Fruit fly (Drosophila melanogaster) whole organism, embryonic: Measurements from ENCODE around the gene Mo25.

Experiments used
- Atf3 ChIP-seq: fragments of 200-800 bp; sonication (Bioruptor generic); optimal IDR thresholded peaks from 3 replicates; lab custom pipeline; 2016; ENCODE audit warnings: missing biosample characterization, missing genetic modification characterization
- Blimp-1 ChIP-seq: fragments of 200-800 bp; sonication (Bioruptor generic); optimal IDR thresholded peaks from 3 replicates; lab custom pipeline; 2018; ENCODE audit warnings: missing biosample characterization, missing genetic modification characterization, mild to moderate bottlenecking, moderate library complexity, missing genetic modification reagents
- CG10321 ChIP-seq: fragments of 200-800 bp; sonication (Bioruptor generic); IDR thresholded peaks from 2 replicates; pipeline ENCODE4 v1.3.6; 2022; ENCODE audit warnings: missing biosample characterization, missing genetic modification characterization
- CG11456 ChIP-seq: fragments of 200-800 bp; sonication (Bioruptor generic); IDR thresholded peaks from 3 replicates; pipeline ENCODE4 v1.3.6; 2022; ENCODE audit warnings: missing biosample characterization, missing genetic modification characterization
- CG12155 ChIP-seq: fragments of 200-800 bp; sonication (Bioruptor generic); optimal IDR thresholded peaks from 3 replicates; lab custom pipeline; 2016; ENCODE audit warnings: missing biosample characterization, missing genetic modification characterization
- CG12391 ChIP-seq: fragments of 200-800 bp; sonication (Bioruptor generic); optimal IDR thresholded peaks from 3 replicates; lab custom pipeline; 2018; ENCODE audit warnings: missing biosample characterization, mild to moderate bottlenecking, missing genetic modification characterization, moderate library complexity
- CG14014 ChIP-seq: fragments of 200-800 bp; sonication (Bioruptor generic); IDR thresholded peaks from 2 replicates; pipeline ENCODE4 v1.3.6; 2022; ENCODE audit warnings: missing biosample characterization, missing genetic modification characterization
- CG15269 ChIP-seq: fragments of 200-800 bp; sonication (Bioruptor generic); optimal IDR thresholded peaks from 2 replicates; lab custom pipeline; 2018; ENCODE audit warnings: missing biosample characterization, mild to moderate bottlenecking, missing genetic modification characterization, moderate library complexity
- CG17912 ChIP-seq: fragments of 200-800 bp; sonication (Bioruptor generic); optimal IDR thresholded peaks from 2 replicates; lab custom pipeline; 2018; ENCODE audit warnings: missing biosample characterization, mild to moderate bottlenecking, missing genetic modification characterization
- CG2199 ChIP-seq: fragments of 200-800 bp; sonication (Bioruptor generic); IDR thresholded peaks from 3 replicates; pipeline ENCODE4 v1.3.6; 2022; ENCODE audit warnings: missing biosample characterization, missing genetic modification characterization
- CG31441 ChIP-seq: fragments of 200-800 bp; sonication (Bioruptor generic); IDR thresholded peaks from 2 replicates; pipeline ENCODE4 v1.3.6; 2022; ENCODE audit warnings: missing biosample characterization, missing genetic modification characterization
- CG32532 ChIP-seq: fragments of 200-800 bp; sonication (Bioruptor generic); IDR thresholded peaks from 2 replicates; pipeline ENCODE4 v1.3.6; 2022; ENCODE audit warnings: missing biosample characterization, missing genetic modification characterization
- CG42726 ChIP-seq: fragments of 200-800 bp; sonication (Bioruptor generic); IDR thresholded peaks from 2 replicates; pipeline ENCODE4 v1.3.6; 2022; ENCODE audit warnings: missing biosample characterization, missing genetic modification characterization; ENCODE audit not compliant: partially characterized antibody
- CG4617 ChIP-seq: fragments of 200-800 bp; sonication (Bioruptor generic); optimal IDR thresholded peaks from 3 replicates; lab custom pipeline; 2016; ENCODE audit warnings: missing biosample characterization, missing genetic modification characterization, borderline replicate concordance
- CG4730 ChIP-seq: fragments of 200-800 bp; sonication (Bioruptor generic); IDR thresholded peaks from 2 replicates; pipeline ENCODE4 v1.3.6; 2022; ENCODE audit warnings: missing biosample characterization, missing genetic modification characterization
- Dref ChIP-seq: fragments of 200-800 bp; sonication (Bioruptor generic); IDR thresholded peaks from 2 replicates; pipeline ENCODE4 v1.3.6; 2022; ENCODE audit warnings: missing biosample characterization, missing genetic modification characterization
- Ets97D ChIP-seq: fragments of 200-800 bp; sonication (Bioruptor generic); optimal IDR thresholded peaks from 3 replicates; lab custom pipeline; 2016; ENCODE audit warnings: missing biosample characterization, missing genetic modification characterization
- Fer1 ChIP-seq: fragments of 200-800 bp; sonication (Bioruptor generic); optimal IDR thresholded peaks from 2 replicates; lab custom pipeline; 2017; ENCODE audit warnings: missing biosample characterization, mild to moderate bottlenecking, missing genetic modification characterization
- Fer3 ChIP-seq: fragments of 200-800 bp; sonication (Bioruptor generic); optimal IDR thresholded peaks from 2 replicates; lab custom pipeline; 2018; ENCODE audit warnings: missing biosample characterization, mild to moderate bottlenecking, missing genetic modification characterization, moderate library complexity
- Hey ChIP-seq: fragments of 200-800 bp; sonication (Bioruptor generic); optimal IDR thresholded peaks from 3 replicates; lab custom pipeline; 2018; ENCODE audit warnings: missing biosample characterization, mild to moderate bottlenecking, missing genetic modification characterization
- HmgZ ChIP-seq: fragments of 200-800 bp; sonication (Bioruptor generic); optimal IDR thresholded peaks from 2 replicates; lab custom pipeline; 2018; ENCODE audit warnings: missing biosample characterization, mild to moderate bottlenecking, missing genetic modification characterization
- Hr39 ChIP-seq: fragments of >200 bp; optimal IDR thresholded peaks from 2 replicates; lab custom pipeline; 2017
- Lim3 ChIP-seq: fragments of 200-800 bp; sonication (Bioruptor generic); IDR thresholded peaks from 2 replicates; pipeline ENCODE4 v1.3.6; 2022; ENCODE audit warnings: missing biosample characterization, missing genetic modification characterization
- Max ChIP-seq: fragments of 200-800 bp; sonication (Bioruptor generic); optimal IDR thresholded peaks from 2 replicates; lab custom pipeline; 2016; ENCODE audit warnings: missing biosample characterization, mild to moderate bottlenecking, missing genetic modification characterization
- Rfx ChIP-seq: fragments of 200-800 bp; sonication (Bioruptor generic); IDR thresholded peaks from 2 replicates; pipeline ENCODE4 v1.3.6; 2022; ENCODE audit warnings: missing biosample characterization, missing genetic modification characterization
- Trl ChIP-seq, 3 experiments: fragments of >200 bp in 2 of 3; fragments of 200-800 bp in 1 of 3; sonication (Bioruptor generic) in 1 of 3; optimal IDR thresholded peaks; 2 replicates in 1 of 3; 3 replicates in 2 of 3; lab custom pipeline; 2016 to 2017; ENCODE audit warnings: missing biosample characterization in 1 of 3, missing genetic modification characterization in 1 of 3
- al ChIP-seq: fragments of 200-800 bp; sonication (Bioruptor generic); IDR thresholded peaks from 2 replicates; pipeline ENCODE4 v1.3.6; 2022; ENCODE audit warnings: missing biosample characterization, missing genetic modification characterization
- ara ChIP-seq: fragments of 200-800 bp; sonication (Bioruptor generic); IDR thresholded peaks from 2 replicates; pipeline ENCODE4 v1.3.6; 2022; ENCODE audit warnings: missing biosample characterization, missing genetic modification characterization
- ato ChIP-seq: fragments of 200-800 bp; sonication (Bioruptor generic); IDR thresholded peaks from 2 replicates; pipeline ENCODE4 v1.3.6; 2022; ENCODE audit warnings: missing biosample characterization, missing genetic modification characterization; ENCODE audit not compliant: partially characterized antibody
- br ChIP-seq: fragments of >200 bp; optimal IDR thresholded peaks from 2 replicates; lab custom pipeline; 2017
- bsh ChIP-seq, 2 experiments: fragments of 200-800 bp; sonication (Bioruptor generic); optimal IDR thresholded peaks; 2 replicates each; lab custom pipeline; 2017 to 2018; ENCODE audit warnings: mild to moderate bottlenecking in 2 of 2, missing biosample characterization in 2 of 2, missing genetic modification characterization in 2 of 2, moderate library complexity in 1 of 2
- chinmo ChIP-seq: fragments of 200-800 bp; sonication (Bioruptor generic); IDR thresholded peaks from 4 replicates; pipeline ENCODE4 v1.3.6; 2022; ENCODE audit warnings: missing biosample characterization, missing genetic modification characterization; ENCODE audit not compliant: partially characterized antibody
- crol ChIP-seq: fragments of 200-800 bp; sonication (Bioruptor generic); IDR thresholded peaks from 2 replicates; pipeline ENCODE4 v1.3.6; 2022; ENCODE audit warnings: missing biosample characterization, missing genetic modification characterization
- dimm ChIP-seq: fragments of 200-800 bp; sonication (Bioruptor generic); IDR thresholded peaks from 2 replicates; pipeline ENCODE4 v1.3.6; 2022; ENCODE audit warnings: missing biosample characterization, missing genetic modification characterization
- dmrt11E ChIP-seq: fragments of 200-800 bp; sonication (Bioruptor generic); optimal IDR thresholded peaks from 3 replicates; lab custom pipeline; 2018; ENCODE audit warnings: missing biosample characterization, mild to moderate bottlenecking, missing genetic modification characterization, moderate library complexity
- dysf ChIP-seq: fragments of 200-800 bp; sonication (Bioruptor generic); IDR thresholded peaks from 3 replicates; pipeline ENCODE4 v1.3.6; 2022; ENCODE audit warnings: missing biosample characterization, missing genetic modification characterization
- ewg ChIP-seq: fragments of 200-800 bp; sonication (Bioruptor generic); optimal IDR thresholded peaks from 3 replicates; lab custom pipeline; 2017; ENCODE audit warnings: mild to moderate bottlenecking, missing biosample characterization, missing genetic modification reagents, missing genetic modification characterization
- ftz-f1 ChIP-seq: fragments of 200-800 bp; sonication (Bioruptor generic); optimal IDR thresholded peaks from 2 replicates; lab custom pipeline; 2016; ENCODE audit warnings: missing biosample characterization, missing genetic modification characterization
- gro ChIP-seq: fragments of 200-800 bp; sonication (Bioruptor generic); optimal IDR thresholded peaks from 2 replicates; lab custom pipeline; 2016; ENCODE audit warnings: missing biosample characterization, missing genetic modification characterization
- h ChIP-seq: fragments of >200 bp; optimal IDR thresholded peaks from 2 replicates; lab custom pipeline; 2017
- hth ChIP-seq: fragments of >200 bp; optimal IDR thresholded peaks from 2 replicates; lab custom pipeline; 2017; ENCODE audit warnings: inconsistent platforms
- lbe ChIP-seq: fragments of 200-800 bp; sonication (Bioruptor generic); optimal IDR thresholded peaks from 2 replicates; lab custom pipeline; 2016; ENCODE audit warnings: missing biosample characterization, mild to moderate bottlenecking, missing genetic modification characterization
- nerfin-2 ChIP-seq: fragments of 200-800 bp; sonication (Bioruptor generic); IDR thresholded peaks from 2 replicates; pipeline ENCODE4 v1.3.6; 2022; ENCODE audit warnings: missing biosample characterization, missing genetic modification characterization; ENCODE audit not compliant: partially characterized antibody
- pb ChIP-seq: fragments of 200-800 bp; sonication (Bioruptor generic); optimal IDR thresholded peaks from 3 replicates; lab custom pipeline; 2016; ENCODE audit warnings: missing biosample characterization, missing genetic modification characterization
- prd ChIP-seq, 3 experiments: fragments of >200 bp in 2 of 3; fragments of 200-800 bp in 1 of 3; sonication (Bioruptor generic) in 1 of 3; optimal IDR thresholded peaks in 2 of 3; IDR thresholded peaks in 1 of 3; 2 replicates in 2 of 3; 3 replicates in 1 of 3; pipeline versions ENCODE4 v1.3.6 to Lab custom; 2017 to 2022; ENCODE audit warnings: missing biosample characterization in 1 of 3, missing genetic modification characterization in 1 of 3
- pum ChIP-seq: fragments of 200-800 bp; sonication (Bioruptor generic); optimal IDR thresholded peaks from 2 replicates; lab custom pipeline; 2016; ENCODE audit warnings: missing biosample characterization, missing genetic modification characterization
- seq ChIP-seq: fragments of 200-800 bp; sonication (Bioruptor generic); IDR thresholded peaks from 2 replicates; pipeline ENCODE4 v1.3.6; 2022; ENCODE audit warnings: missing biosample characterization, missing genetic modification characterization
- slbo ChIP-seq: fragments of 200-800 bp; sonication (Bioruptor generic); IDR thresholded peaks from 2 replicates; pipeline ENCODE4 v1.3.6; 2022; ENCODE audit warnings: missing biosample characterization, missing genetic modification characterization
- so ChIP-seq: fragments of 200-800 bp; sonication (Bioruptor generic); IDR thresholded peaks from 3 replicates; pipeline ENCODE4 v1.3.6; 2022; ENCODE audit warnings: missing biosample characterization, missing genetic modification characterization
- vnd ChIP-seq: fragments of 200-800 bp; sonication (Bioruptor generic); IDR thresholded peaks from 3 replicates; pipeline ENCODE4 v1.3.6; 2022; ENCODE audit warnings: missing biosample characterization, missing genetic modification characterization; ENCODE audit not compliant: partially characterized antibody

Gene Mo25

dm6 chr3L:16646865-16647459, 31.7 kb upstream of the Mo25 start (continued):
- peak; percentile 25 to 62 for TF ChIP-seq Trl (optimal IDR thresholded peaks at IDR 0.05; lab: Kevin White, UChicago)
- no peak for TF ChIP-seq Trl (GFP tag; optimal IDR thresholded peaks at IDR 0.05; lab: Kevin White, UChicago)
- no peak for TF ChIP-seq CG2199
- TF ChIP-seq seq (GFP tag; lab: Robert Waterston, UW), result no peak
- 0 out of 2 replicates have a peak, but pooled peaks have one; percentile 32 for TF ChIP-seq slbo (GFP tag; lab: Robert Waterston, UW)
- TF ChIP-seq dysf (GFP tag; lab: Robert Waterston, UW), result 0 out of 3 replicates have a peak, but pooled peaks have one; percentile 27
- TF ChIP-seq Dref (GFP tag; lab: Robert Waterston, UW), result no peak
- no peak for TF ChIP-seq br (lab: Kevin White, UChicago)
- peak; percentile 64; the same call in 1 of the 2 replicates for TF ChIP-seq CG42726 (GFP tag; lab: Robert Waterston, UW)
- no peak for TF ChIP-seq CG12155
- TF ChIP-seq prd (optimal IDR thresholded peaks at IDR 0.05; lab: Kevin White, UChicago), result no peak
- TF ChIP-seq prd (GFP tag; IDR thresholded peaks at IDR 0.05; lab: Robert Waterston, UW), result 0 out of 3 replicates have a peak, but pooled peaks have one; percentile 22
- TF ChIP-seq CG17912 (GFP tag; lab: Kevin White, UChicago), result no peak
- no peak for TF ChIP-seq Blimp-1 (GFP tag; lab: Kevin White, UChicago)
- no peak for TF ChIP-seq al (GFP tag; lab: Robert Waterston, UW)
- no peak for TF ChIP-seq so
- no peak for TF ChIP-seq HmgZ (tag; lab: Kevin White, UChicago)
- TF ChIP-seq Max, result no peak
- TF ChIP-seq Fer1, result no peak
- TF ChIP-seq ewg (GFP tag; lab: Kevin White, UChicago), result peak; percentile 58
- no peak for TF ChIP-seq Hey
- no peak for TF ChIP-seq Fer3 (tag; lab: Kevin White, UChicago)
- TF ChIP-seq nerfin-2 (GFP tag; lab: Robert Waterston, UW), result 0 out of 2 replicates have a peak, but pooled peaks have one; percentile 19
- no peak for TF ChIP-seq CG31441 (GFP tag; lab: Robert Waterston, UW)
- no peak for TF ChIP-seq Lim3 (GFP tag; lab: Robert Waterston, UW)
- 0 out of 2 replicates have a peak, but pooled peaks have one; percentile 30 for TF ChIP-seq ara (GFP tag; lab: Robert Waterston, UW)
- peak; percentile 3 for TF ChIP-seq pum (GFP tag; lab: Kevin White, UChicago)
- TF ChIP-seq ftz-f1 (GFP tag; lab: Kevin White, UChicago), result no peak
- no peak for TF ChIP-seq bsh (GFP tag; optimal IDR thresholded peaks at IDR 0.05; lab: Kevin White, UChicago)
- no peak; the same call in 1 of the 2 replicates for TF ChIP-seq CG4730 (GFP tag; lab: Robert Waterston, UW)
- no peak for TF ChIP-seq CG14014 (GFP tag; lab: Robert Waterston, UW)
- peak; percentile 35; the same call in 1 of the 2 replicates for TF ChIP-seq Rfx (GFP tag; lab: Robert Waterston, UW)
- no peak for TF ChIP-seq lbe (GFP tag; lab: Kevin White, UChicago)
- no peak for TF ChIP-seq CG15269
- no peak for TF ChIP-seq ato
- TF ChIP-seq Atf3 (GFP tag; lab: Kevin White, UChicago), result no peak
- no peak for TF ChIP-seq CG4617 (GFP tag; lab: Kevin White, UChicago)
- TF ChIP-seq CG10321 (GFP tag; lab: Robert Waterston, UW), result no peak
- TF ChIP-seq dimm, result no peak
- peak; percentile 74 for TF ChIP-seq crol (GFP tag; lab: Robert Waterston, UW)
- TF ChIP-seq vnd (GFP tag; lab: Robert Waterston, UW), result no peak
- TF ChIP-seq chinmo, result 0 out of 4 replicates have a peak, but pooled peaks have one; percentile 17
- peak; percentile 60; the same call in 1 of the 3 replicates for TF ChIP-seq CG11456 (GFP tag; lab: Robert Waterston, UW)
- no peak for TF ChIP-seq dmrt11E (tag; lab: Kevin White, UChicago)
- no peak for TF ChIP-seq gro (GFP tag; lab: Kevin White, UChicago)
- peak; percentile 89 for TF ChIP-seq Hr39 (lab: Kevin White, UChicago)
- TF ChIP-seq CG32532 (GFP tag; lab: Robert Waterston, UW), result peak; percentile 34; the same call in 1 of the 2 replicates
- no peak for TF ChIP-seq hth
- TF ChIP-seq CG12391 (tag; lab: Kevin White, UChicago), result no peak
- TF ChIP-seq Ets97D, result no peak
- no peak for TF ChIP-seq h (lab: Kevin White, UChicago)
- TF ChIP-seq pb (GFP tag; lab: Kevin White, UChicago), result peak; percentile 11
